Comparison of ENCODE assay signal across 1 fruit fly cellular context in genomic region chr3L:4096546-4096945, dm6.
TF ChIP-seq lines count a peak whose summit lies in the region.

No protein-coding gene starts in this region.

TF ChIP-seq in whole organism, embryonic, 481 proteins besides CTCF, POLR2A, EP300 and RAD21 (continued from another document):
- no peak for TF ChIP-seq CG4707 (GFP tag; optimal IDR thresholded peaks at IDR 0.05; lab: Kevin White, UChicago)
- no peak for TF ChIP-seq caup (GFP tag; optimal IDR thresholded peaks at IDR 0.05; lab: Kevin White, UChicago; ENCODE audit: severe bottlenecking)
- TF ChIP-seq sens (GFP tag; lab: Kevin White, UChicago): peak; percentile 27
- peak; percentile 55 for TF ChIP-seq pros (GFP tag; optimal IDR thresholded peaks at IDR 0.05; lab: Kevin White, UChicago)
- no peak for TF ChIP-seq CG7556 (GFP tag; optimal IDR thresholded peaks at IDR 0.05; lab: Kevin White, UChicago)
- no peak for TF ChIP-seq slou (GFP tag; optimal IDR thresholded peaks at IDR 0.05; lab: Kevin White, UChicago)
- TF ChIP-seq ind (GFP tag; optimal IDR thresholded peaks at IDR 0.05; lab: Kevin White, UChicago): no peak
- no peak for TF ChIP-seq Max (GFP tag; optimal IDR thresholded peaks at IDR 0.05; lab: Kevin White, UChicago)
- TF ChIP-seq cato (GFP tag; optimal IDR thresholded peaks at IDR 0.05; lab: Kevin White, UChicago; ENCODE audit: borderline replicate concordance): no peak
- no peak for TF ChIP-seq Side (GFP tag; optimal IDR thresholded peaks at IDR 0.05; lab: Kevin White, UChicago)
- TF ChIP-seq Mad (GFP tag; optimal IDR thresholded peaks at IDR 0.05; lab: Kevin White, UChicago): no peak
- TF ChIP-seq CG17186 (GFP tag; optimal IDR thresholded peaks at IDR 0.05; lab: Kevin White, UChicago): no peak
- no peak for TF ChIP-seq bigmax (GFP tag; optimal IDR thresholded peaks at IDR 0.05; lab: Kevin White, UChicago)
- TF ChIP-seq CG18476 (GFP tag; optimal IDR thresholded peaks at IDR 0.05; lab: Kevin White, UChicago): no peak
- TF ChIP-seq vfl (GFP tag; optimal IDR thresholded peaks at IDR 0.05; lab: Kevin White, UChicago): no peak
- peak; percentile 50 for TF ChIP-seq kni (GFP tag; optimal IDR thresholded peaks at IDR 0.05; lab: Kevin White, UChicago)
- TF ChIP-seq pb (GFP tag; optimal IDR thresholded peaks at IDR 0.05; lab: Kevin White, UChicago): no peak
- TF ChIP-seq CG10543 (GFP tag; optimal IDR thresholded peaks at IDR 0.05; lab: Kevin White, UChicago): peak; percentile 19
- TF ChIP-seq Abd-B (GFP tag; optimal IDR thresholded peaks at IDR 0.05; lab: Kevin White, UChicago): no peak
- no peak for TF ChIP-seq mld (GFP tag; IDR thresholded peaks at IDR 0.05; lab: Robert Waterston, UW; ENCODE audit: partially characterized antibody)
- TF ChIP-seq MESR4 (GFP tag; optimal IDR thresholded peaks at IDR 0.05; lab: Kevin White, UChicago): no peak
- TF ChIP-seq GATAe (GFP tag; conservative IDR thresholded peaks at IDR 0.05; lab: Robert Waterston, UW): no peak
- TF ChIP-seq CG13624 (GFP tag; optimal IDR thresholded peaks at IDR 0.05; lab: Kevin White, UChicago): no peak
- no peak for TF ChIP-seq CG10209 (GFP tag; optimal IDR thresholded peaks at IDR 0.05; lab: Kevin White, UChicago)
- TF ChIP-seq CG17568 (GFP tag; optimal IDR thresholded peaks at IDR 0.05; lab: Kevin White, UChicago): no peak
- TF ChIP-seq CG17829 (tag; optimal IDR thresholded peaks at IDR 0.05; lab: Kevin White, UChicago): no peak
- TF ChIP-seq twi (tag; optimal IDR thresholded peaks at IDR 0.05; lab: Kevin White, UChicago): peak; percentile 8
- no peak for TF ChIP-seq CG13287 (GFP tag; IDR thresholded peaks at IDR 0.05; lab: Robert Waterston, UW; ENCODE audit: partially characterized antibody)
- TF ChIP-seq az2 (GFP tag; optimal IDR thresholded peaks at IDR 0.05; lab: Kevin White, UChicago): no peak
- no peak for TF ChIP-seq lilli (GFP tag; optimal IDR thresholded peaks at IDR 0.05; lab: Kevin White, UChicago)
- TF ChIP-seq p53 (GFP tag; optimal IDR thresholded peaks at IDR 0.05; lab: Kevin White, UChicago): no peak
- no peak for TF ChIP-seq CG6254 (GFP tag; optimal IDR thresholded peaks at IDR 0.05; lab: Kevin White, UChicago)
- TF ChIP-seq Med (GFP tag; lab: Kevin White, UChicago): peak; percentile 80
- no peak for TF ChIP-seq CG15514 (GFP tag; optimal IDR thresholded peaks at IDR 0.05; lab: Kevin White, UChicago)
- no peak for TF ChIP-seq Ssrp (tag; optimal IDR thresholded peaks at IDR 0.05; lab: Kevin White, UChicago)
- TF ChIP-seq CG1233 (GFP tag; optimal IDR thresholded peaks at IDR 0.05; lab: Kevin White, UChicago): no peak
- TF ChIP-seq CG4360 (GFP tag; IDR thresholded peaks at IDR 0.05; lab: Robert Waterston, UW): no peak
- TF ChIP-seq CG43689 (GFP tag; IDR thresholded peaks at IDR 0.05; lab: Robert Waterston, UW): no peak
- TF ChIP-seq phol (tag; optimal IDR thresholded peaks at IDR 0.05; lab: Kevin White, UChicago): no peak
- no peak for TF ChIP-seq chm (GFP tag; IDR thresholded peaks at IDR 0.05; lab: Robert Waterston, UW)
- TF ChIP-seq abd-A (tag; optimal IDR thresholded peaks at IDR 0.05; lab: Kevin White, UChicago): peak; percentile 12
- no peak for TF ChIP-seq CG8290 (GFP tag; optimal IDR thresholded peaks at IDR 0.05; lab: Kevin White, UChicago)
- peak in 1 of 2 experiments; percentile 11 for TF ChIP-seq CG8290 (tag; optimal IDR thresholded peaks at IDR 0.05; lab: Kevin White, UChicago)
- no peak for TF ChIP-seq fd64A (GFP tag; optimal IDR thresholded peaks at IDR 0.05; lab: Kevin White, UChicago)
- TF ChIP-seq CG2199 (GFP tag; IDR thresholded peaks at IDR 0.05; lab: Robert Waterston, UW): 0 out of 3 replicates have a peak, but pooled peaks have one; percentile 59
- TF ChIP-seq dan (GFP tag; IDR thresholded peaks at IDR 0.05; lab: Robert Waterston, UW): no peak
- no peak for TF ChIP-seq bcd (GFP tag; optimal IDR thresholded peaks at IDR 0.05; lab: Kevin White, UChicago)
- no peak for TF ChIP-seq CG3407 (GFP tag; optimal IDR thresholded peaks at IDR 0.05; lab: Kevin White, UChicago)
- TF ChIP-seq H15 (GFP tag; IDR thresholded peaks at IDR 0.05; lab: Robert Waterston, UW): no peak
- TF ChIP-seq sd (tag; optimal IDR thresholded peaks at IDR 0.05; lab: Kevin White, UChicago): peak; percentile 28
- peak; percentile 31 for TF ChIP-seq cwo (GFP tag; optimal IDR thresholded peaks at IDR 0.05; lab: Kevin White, UChicago)
- TF ChIP-seq Sry-β (GFP tag; optimal IDR thresholded peaks at IDR 0.05; lab: Kevin White, UChicago): no peak
- TF ChIP-seq CG12769 (tag; optimal IDR thresholded peaks at IDR 0.05; lab: Kevin White, UChicago): peak; percentile 53
TF ChIP-seq in whole organism, embryonic: peak in this region for 19.
